Worm (Caenorhabditis elegans) whole organism, early embryonic: ENCODE measurements around the gene nnt-1.

Source experiments
- B0310.2 ChIP-seq: sonication (generic microtip); optimal IDR thresholded peaks from 2 replicates; lab custom pipeline; 2016; ENCODE audit warnings: mild to moderate bottlenecking, missing genetic modification characterization, missing compliant biosample characterization
- F13C5.2 ChIP-seq: sonication (generic microtip); optimal IDR thresholded peaks from 2 replicates; lab custom pipeline; 2017; ENCODE audit warnings: mild to moderate bottlenecking, missing genetic modification characterization, inconsistent platforms, missing compliant biosample characterization
- aly-1 ChIP-seq: sonication (generic microtip); optimal IDR thresholded peaks from 2 replicates; lab custom pipeline; 2016; ENCODE audit warnings: missing genetic modification characterization, missing compliant biosample characterization
- ama-1 ChIP-seq: fragments of 150-350 bp; optimal IDR thresholded peaks from 2 replicates; lab custom pipeline; 2014
- ceh-13 ChIP-seq: fragments of 200-800 bp; sonication (Bioruptor generic); optimal IDR thresholded peaks from 2 replicates; lab custom pipeline; 2018; ENCODE audit warnings: mild to moderate bottlenecking, missing genetic modification characterization, missing compliant biosample characterization
- ceh-36 ChIP-seq: sonication (generic microtip); optimal IDR thresholded peaks from 2 replicates; lab custom pipeline; 2016; ENCODE audit warnings: missing genetic modification characterization, inconsistent platforms, missing compliant biosample characterization
- ets-7 ChIP-seq: sonication (generic microtip); optimal IDR thresholded peaks from 2 replicates; lab custom pipeline; 2016; ENCODE audit warnings: missing genotype, missing genetic modification characterization, missing compliant biosample characterization
- flt-1 ChIP-seq: fragments of 200-800 bp; sonication (Bioruptor generic); IDR thresholded peaks from 2 replicates; pipeline ENCODE4 v1.3.6; 2022; ENCODE audit warnings: missing genetic modification characterization, missing compliant biosample characterization
- hmbx-1 ChIP-seq: sonication (generic microtip); optimal IDR thresholded peaks from 2 replicates; lab custom pipeline; 2016; ENCODE audit warnings: mild to moderate bottlenecking, missing genetic modification characterization, missing compliant biosample characterization
- hmg-4 ChIP-seq: fragments of 200-800 bp; sonication (Bioruptor generic); optimal IDR thresholded peaks from 2 replicates; lab custom pipeline; 2018; ENCODE audit warnings: mild to moderate bottlenecking, missing genetic modification characterization, missing compliant biosample characterization
- hnd-1 ChIP-seq: sonication (generic microtip); optimal IDR thresholded peaks from 2 replicates; lab custom pipeline; 2016; ENCODE audit warnings: missing genetic modification characterization, missing compliant biosample characterization
- pes-1 ChIP-seq: fragments of 200-800 bp; sonication (Bioruptor generic); IDR thresholded peaks from 2 replicates; pipeline ENCODE4 v1.3.6; 2022; ENCODE audit warnings: missing genetic modification reagents, missing genetic modification characterization, missing compliant biosample characterization
- scrt-1 ChIP-seq: fragments of 200-800 bp; sonication (Bioruptor generic); IDR thresholded peaks from 2 replicates; pipeline ENCODE4 v1.3.6; 2022; ENCODE audit warnings: missing genetic modification characterization, missing compliant biosample characterization
- sea-1 ChIP-seq: fragments of 200-800 bp; sonication (Bioruptor generic); conservative IDR thresholded peaks from 2 replicates; pipeline ENCODE4 v1.3.6; 2022; ENCODE audit warnings: missing genetic modification characterization, missing compliant biosample characterization
- tbx-11 ChIP-seq: fragments of 200-800 bp; sonication (Bioruptor generic); IDR thresholded peaks from 2 replicates; pipeline ENCODE4 v1.3.6; 2022; ENCODE audit warnings: missing genetic modification characterization, missing compliant biosample characterization
- tbx-37 ChIP-seq: fragments of 200-800 bp; sonication (Bioruptor generic); conservative IDR thresholded peaks from 2 replicates; pipeline ENCODE4 v1.3.6; 2022; ENCODE audit warnings: missing genetic modification reagents, missing genetic modification characterization, missing compliant biosample characterization
- tra-4 ChIP-seq: sonication (generic microtip); optimal IDR thresholded peaks from 2 replicates; lab custom pipeline; 2017; ENCODE audit warnings: missing genetic modification characterization, missing compliant biosample characterization

Gene nnt-1

ce11 chrX:6087676-6088075 is 34.4 kb upstream of the nnt-1 start, which contains the start of gene C45B2.8:
Gene C45B2.8, plus strand, starts transcription at chrX:6087976.
- TF ChIP-seq ama-1 (lab: Kevin White, UChicago) = no peak
- no peak for TF ChIP-seq ceh-36
- no peak for TF ChIP-seq F13C5.2 (tag; lab: Kevin White, UChicago)
- TF ChIP-seq hmbx-1 = no peak

ce11 chrX:6088718-6089117 is 33.4 kb upstream of the nnt-1 start:
- TF ChIP-seq F13C5.2 (tag; lab: Kevin White, UChicago) (no peak), tbx-11 (no peak), hnd-1 (tag; lab: Kevin White, UChicago) (no peak), sea-1 (no peak), B0310.2 (tag; lab: Kevin White, UChicago) (no peak), ceh-13 (GFP tag; lab: Kevin White, UChicago) (no peak), tra-4 (tag; lab: Kevin White, UChicago) (no peak), tbx-37 (GFP tag; lab: Robert Waterston, UW) (no peak), aly-1 (no peak), scrt-1 (GFP tag; lab: Robert Waterston, UW) (no peak), flt-1 (no peak), hmbx-1 (no peak)

ce11 chrX:6090779-6091178 is 31.3 kb upstream of the nnt-1 start:
- TF ChIP-seq aly-1 (no peak), B0310.2 (tag; lab: Kevin White, UChicago) (no peak), hnd-1 (tag; lab: Kevin White, UChicago) (no peak), F13C5.2 (tag; lab: Kevin White, UChicago) (no peak), scrt-1 (GFP tag; lab: Robert Waterston, UW) (no peak), tbx-11 (no peak), hmbx-1 (no peak), tra-4 (tag; lab: Kevin White, UChicago) (no peak), ama-1 (lab: Kevin White, UChicago) (no peak), ceh-36 (no peak), ceh-13 (GFP tag; lab: Kevin White, UChicago) (no peak), pes-1 (no peak), tbx-37 (GFP tag; lab: Robert Waterston, UW) (no peak), sea-1 (no peak), ets-7 (tag; lab: Kevin White, UChicago) (no peak)

- TF ChIP-seq hmg-4 (GFP tag; lab: Kevin White, UChicago) (peak; percentile 48), hmbx-1 (no peak), B0310.2 (tag; lab: Kevin White, UChicago) (peak; percentile 49), aly-1 (peak; percentile 55), scrt-1 (GFP tag; lab: Robert Waterston, UW) (no peak), tbx-37 (GFP tag; lab: Robert Waterston, UW) (peak; percentile 47), ceh-36 (no peak), F13C5.2 (tag; lab: Kevin White, UChicago) (peak; percentile 74), ama-1 (lab: Kevin White, UChicago) (no peak), pes-1 (no peak), sea-1 (0 out of 2 replicates have a peak, but pooled peaks have one; percentile 69), tbx-11 (peak; percentile 51; the same call in 1 of the 2 replicates), tra-4 (tag; lab: Kevin White, UChicago) (peak; percentile 39), ets-7 (tag; lab: Kevin White, UChicago) (peak; percentile 5), ceh-13 (GFP tag; lab: Kevin White, UChicago) (no peak), hnd-1 (tag; lab: Kevin White, UChicago) (no peak), flt-1 (0 out of 2 replicates have a peak, but pooled peaks have one; percentile 36)
These were observed 30.1 kb upstream of the nnt-1 start, which contains the start of gene hsp-3 for ce11 chrX:6091967-6092366. Gene hsp-3, minus strand, starts transcription at chrX:6092124.

- TF ChIP-seq ets-7 (tag; lab: Kevin White, UChicago) = no peak
These were observed 29.6 kb upstream of the nnt-1 start for ce11 chrX:6092533-6092932.

- no peak for TF ChIP-seq flt-1
- TF ChIP-seq F13C5.2 (tag; lab: Kevin White, UChicago) = no peak
- TF ChIP-seq sea-1 = no peak
- no peak for TF ChIP-seq ceh-13 (GFP tag; lab: Kevin White, UChicago)
- no peak for TF ChIP-seq ama-1 (lab: Kevin White, UChicago)
- no peak for TF ChIP-seq B0310.2 (tag; lab: Kevin White, UChicago)
- no peak for TF ChIP-seq tbx-37 (GFP tag; lab: Robert Waterston, UW)
- no peak for TF ChIP-seq pes-1
- no peak for TF ChIP-seq ceh-36
- TF ChIP-seq hnd-1 (tag; lab: Kevin White, UChicago) = no peak
- no peak for TF ChIP-seq scrt-1 (GFP tag; lab: Robert Waterston, UW)
- TF ChIP-seq tbx-11 = no peak
- no peak for TF ChIP-seq hmbx-1
- no peak for TF ChIP-seq tra-4 (tag; lab: Kevin White, UChicago)
- no peak for TF ChIP-seq hmg-4 (GFP tag; lab: Kevin White, UChicago)
These were observed 29.1 kb upstream of the nnt-1 start, which contains the start of gene C15H9.5 for ce11 chrX:6093046-6093445. Gene C15H9.5, plus strand, starts transcription at chrX:6093300.

- peak; percentile 69; the same call in 1 of the 2 replicates for TF ChIP-seq sea-1
- TF ChIP-seq pes-1 = 0 out of 2 replicates have a peak, but pooled peaks have one; percentile 49
- peak; percentile 20 for TF ChIP-seq ceh-36
- no peak for TF ChIP-seq ceh-13 (GFP tag; lab: Kevin White, UChicago)
- TF ChIP-seq F13C5.2 (tag; lab: Kevin White, UChicago) = peak; percentile 72
- TF ChIP-seq ets-7 (tag; lab: Kevin White, UChicago) = no peak
- TF ChIP-seq hmg-4 (GFP tag; lab: Kevin White, UChicago) = peak; percentile 81
- peak; percentile 70; the same call in 1 of the 2 replicates for TF ChIP-seq scrt-1 (GFP tag; lab: Robert Waterston, UW)
- TF ChIP-seq flt-1 = peak; percentile 54
These were observed 24.6 kb upstream of the nnt-1 start, which contains the start of gene C15H9.4 for ce11 chrX:6097551-6097950. Gene C15H9.4, plus strand, starts transcription at chrX:6097643.

ce11 chrX:6098420-6098819 is 23.7 kb upstream of the nnt-1 start:
- no peak for TF ChIP-seq tra-4 (tag; lab: Kevin White, UChicago)
- TF ChIP-seq tbx-37 (GFP tag; lab: Robert Waterston, UW) = no peak
- TF ChIP-seq ets-7 (tag; lab: Kevin White, UChicago) = no peak
- TF ChIP-seq hmbx-1 = no peak
- TF ChIP-seq flt-1 = no peak
- TF ChIP-seq ceh-13 (GFP tag; lab: Kevin White, UChicago) = no peak
- no peak for TF ChIP-seq F13C5.2 (tag; lab: Kevin White, UChicago)
- no peak for TF ChIP-seq tbx-11
- no peak for TF ChIP-seq sea-1
- no peak for TF ChIP-seq hmg-4 (GFP tag; lab: Kevin White, UChicago)
- no peak for TF ChIP-seq ama-1 (lab: Kevin White, UChicago)
- no peak for TF ChIP-seq pes-1
- TF ChIP-seq aly-1 = no peak
- TF ChIP-seq B0310.2 (tag; lab: Kevin White, UChicago) = no peak
- TF ChIP-seq scrt-1 (GFP tag; lab: Robert Waterston, UW) = no peak
- no peak for TF ChIP-seq hnd-1 (tag; lab: Kevin White, UChicago)
- no peak for TF ChIP-seq ceh-36
